Worm (Caenorhabditis elegans) whole organism, L4/young adult: ENCODE measurements around the gene rabx-5.

Experiments used
- dao-5 ChIP-seq: sonication (generic microtip); optimal IDR thresholded peaks from 2 replicates; lab custom pipeline; 2016; ENCODE audit warnings: missing genotype, missing genetic modification characterization, moderate library complexity, missing compliant biosample characterization
- him-1 ChIP-seq: sonication (generic microtip); optimal IDR thresholded peaks from 2 replicates; lab custom pipeline; 2016; ENCODE audit warnings: missing genotype, missing genetic modification reagents, missing genetic modification characterization, missing compliant biosample characterization

- TF ChIP-seq dao-5 (no peak), him-1 (no peak)
Observed at ce11 chrIII:10651634-10652033, 46.5 kb downstream of the rabx-5 start.
